Fruit fly (Drosophila melanogaster): ENCODE results near the gene CG7884.

CG7884 gene

DNA sequence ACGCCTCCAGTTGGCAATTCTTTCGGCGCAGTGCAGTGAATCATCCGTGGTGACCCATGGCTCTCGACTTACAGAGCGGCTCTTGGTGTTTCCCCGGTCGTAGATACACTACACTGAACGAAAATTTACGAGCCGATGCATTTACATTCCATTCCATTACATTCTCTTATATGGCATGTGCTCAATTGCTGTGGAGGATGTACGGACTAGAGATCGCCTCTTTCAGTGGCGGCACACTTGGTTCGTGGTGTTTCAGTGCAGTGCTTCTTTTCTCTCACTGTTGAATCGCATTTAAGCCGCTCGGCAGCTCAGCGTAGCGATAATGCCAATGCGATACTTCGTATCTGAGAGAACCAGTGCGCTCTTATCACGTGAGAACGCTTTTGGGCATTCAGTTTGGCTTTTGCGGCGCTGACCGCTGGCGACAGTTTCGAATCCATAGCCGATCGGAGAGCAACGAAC, 32.8 kb upstream of the CG7884 start, which contains the start of gene Mec2 (continued):
- TF ChIP-seq CG34376 (GFP tag; optimal IDR thresholded peaks at IDR 0.05) (no peak), CG30020 (tag; optimal IDR thresholded peaks at IDR 0.05) (no peak), CG18262 (tag; optimal IDR thresholded peaks at IDR 0.05) (peak; percentile 33), hth (optimal IDR thresholded peaks at IDR 0.05) (no peak), gce (GFP tag; IDR thresholded peaks at IDR 0.05) (no peak), CG5953 (GFP tag; IDR thresholded peaks at IDR 0.05) (peak; percentile 50; the same call in 1 of the 2 replicates), tin (GFP tag; optimal IDR thresholded peaks at IDR 0.05) (no peak), CG7271 (tag; optimal IDR thresholded peaks at IDR 0.05) (no peak), CG7556 (GFP tag; optimal IDR thresholded peaks at IDR 0.05) (peak; percentile 55), Mad (GFP tag; optimal IDR thresholded peaks at IDR 0.05) (peak; percentile 1), Hsf (GFP tag; optimal IDR thresholded peaks at IDR 0.05) (peak; percentile 40), CkIIα-i1 (GFP tag; IDR thresholded peaks at IDR 0.05) (no peak), Blimp-1 (GFP tag; optimal IDR thresholded peaks at IDR 0.05) (peak; percentile 42), shn (GFP tag; optimal IDR thresholded peaks at IDR 0.05) (peak; percentile 65), chif (GFP tag; optimal IDR thresholded peaks at IDR 0.05) (peak; percentile 68 to 70), CG3407 (GFP tag; optimal IDR thresholded peaks at IDR 0.05) (peak; percentile 19), sug (tag; optimal IDR thresholded peaks at IDR 0.05) (no peak), Sox100B (GFP tag; optimal IDR thresholded peaks at IDR 0.05) (no peak), Deaf1 (tag; optimal IDR thresholded peaks at IDR 0.05) (peak; percentile 56), bbx (GFP tag; IDR thresholded peaks at IDR 0.05; ENCODE audit: partially characterized antibody) (no peak), CG6689 (GFP tag; IDR thresholded peaks at IDR 0.05) (0 out of 2 replicates have a peak, but pooled peaks have one; percentile 23), Opbp (GFP tag; IDR thresholded peaks at IDR 0.05; ENCODE audit: partially characterized antibody) (no peak), ATbp (GFP tag; optimal IDR thresholded peaks at IDR 0.05) (peak; percentile 59), Hey (tag; optimal IDR thresholded peaks at IDR 0.05) (no peak), usp (GFP tag; optimal IDR thresholded peaks at IDR 0.05) (no peak), ci (GFP tag; IDR thresholded peaks at IDR 0.05) (peak; percentile 83), gsb (GFP tag; IDR thresholded peaks at IDR 0.05) (no peak), ind (GFP tag; optimal IDR thresholded peaks at IDR 0.05) (peak; percentile 41), gfzf (GFP tag; optimal IDR thresholded peaks at IDR 0.05) (no peak), HLH3B (GFP tag; IDR thresholded peaks at IDR 0.05) (peak; percentile 62), E2f1 (GFP tag; IDR thresholded peaks at IDR 0.05) (peak; percentile 56), Oaz (GFP tag; IDR thresholded peaks at IDR 0.05) (peak; percentile 31; the same call in 1 of the 2 replicates), dysf (GFP tag; IDR thresholded peaks at IDR 0.05) (peak; percentile 62), CG14860 (GFP tag; IDR thresholded peaks at IDR 0.05; ENCODE audit: partially characterized antibody) (no peak), kni (GFP tag; optimal IDR thresholded peaks at IDR 0.05) (no peak), CG17912 (GFP tag; optimal IDR thresholded peaks at IDR 0.05) (no peak), CG9437 (GFP tag; optimal IDR thresholded peaks at IDR 0.05) (peak; percentile 26), Mrtf (GFP tag; IDR thresholded peaks at IDR 0.05) (0 out of 3 replicates have a peak, but pooled peaks have one; percentile 38), peb (GFP tag; IDR thresholded peaks at IDR 0.05) (no peak), bab2 (GFP tag; optimal IDR thresholded peaks at IDR 0.05) (peak; percentile 33), CG18619 (GFP tag; optimal IDR thresholded peaks at IDR 0.05) (peak; percentile 30), Dll (GFP tag; IDR thresholded peaks at IDR 0.05; ENCODE audit: partially characterized antibody) (no peak), Aef1 (GFP tag; IDR thresholded peaks at IDR 0.05) (0 out of 3 replicates have a peak, but pooled peaks have one; percentile 32), zen (tag; optimal IDR thresholded peaks at IDR 0.05) (no peak), CG4854 (GFP tag; optimal IDR thresholded peaks at IDR 0.05) (no peak), Pdp1 (GFP tag; optimal IDR thresholded peaks at IDR 0.05) (peak; percentile 36 to 45), CG13894 (tag; optimal IDR thresholded peaks at IDR 0.05) (no peak), grn (GFP tag; optimal IDR thresholded peaks at IDR 0.05) (no peak), Camta (GFP tag; optimal IDR thresholded peaks at IDR 0.05) (no peak), grau (tag; optimal IDR thresholded peaks at IDR 0.05) (peak; percentile 59), wdn (GFP tag; IDR thresholded peaks at IDR 0.05) (peak; percentile 48; the same call in 1 of the 2 replicates)

Data from whole organism, embryonic.